Fruit fly (Drosophila melanogaster): ENCODE measurements around the gene Hex-A.

DNA sequence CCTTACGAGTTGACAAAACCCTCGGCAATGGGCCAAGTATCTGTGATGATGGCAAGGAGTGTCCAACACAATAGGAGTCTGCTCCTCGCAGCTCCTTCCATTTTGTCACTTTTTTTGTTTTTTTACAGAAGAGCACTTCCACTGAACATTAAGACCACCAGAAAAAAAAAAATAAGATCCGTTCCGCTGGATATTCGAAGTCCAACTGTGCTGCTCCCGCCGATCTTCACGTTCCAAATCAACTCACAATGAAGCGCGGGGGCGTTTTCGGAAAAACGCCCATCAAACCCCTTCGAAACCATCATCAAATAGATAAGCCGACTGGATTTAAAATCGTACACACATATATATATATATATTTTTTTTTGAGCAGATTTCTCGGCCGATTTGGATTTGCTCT is 14.3 kb upstream of the Hex-A start, which contains the start of gene Cubn:
- no peak for TF ChIP-seq fd96Ca (GFP tag; IDR thresholded peaks at IDR 0.05)
- no peak for TF ChIP-seq CG32121 (GFP tag; IDR thresholded peaks at IDR 0.05)
- no peak for TF ChIP-seq Ets98B (GFP tag; IDR thresholded peaks at IDR 0.05)
- no peak for TF ChIP-seq CG14655 (GFP tag; optimal IDR thresholded peaks at IDR 0.05)
- TF ChIP-seq CG13204 (GFP tag; optimal IDR thresholded peaks at IDR 0.05), result no peak
- TF ChIP-seq CG4496 (GFP tag; IDR thresholded peaks at IDR 0.05), result no peak
- no peak for TF ChIP-seq gl (tag; optimal IDR thresholded peaks at IDR 0.05)
- no peak for TF ChIP-seq Pif1B (GFP tag; optimal IDR thresholded peaks at IDR 0.05)
- no peak for TF ChIP-seq CG8301 (tag; optimal IDR thresholded peaks at IDR 0.05)
- TF ChIP-seq Snoo (tag; optimal IDR thresholded peaks at IDR 0.05), result no peak
- TF ChIP-seq CG10348 (GFP tag; IDR thresholded peaks at IDR 0.05), result no peak
- no peak for TF ChIP-seq CG8159 (tag; optimal IDR thresholded peaks at IDR 0.05)
- TF ChIP-seq rn (GFP tag; IDR thresholded peaks at IDR 0.05), result no peak
- TF ChIP-seq CG34367 (tag; optimal IDR thresholded peaks at IDR 0.05), result no peak
